Worm (Caenorhabditis elegans) whole organism, late embryonic: Measurements from ENCODE around the gene F31F6.3.

Source experiments
- ama-1 ChIP-seq: fragments of 150-350 bp; optimal IDR thresholded peaks from 2 replicates; lab custom pipeline; 2014
- ets-4 ChIP-seq: sonication (generic microtip); optimal IDR thresholded peaks from 2 replicates; lab custom pipeline; 2016; ENCODE audit warnings: missing genetic modification characterization, missing compliant biosample characterization
- fkh-10 ChIP-seq: fragments of 150-350 bp; optimal IDR thresholded peaks from 2 replicates; lab custom pipeline; 2014; ENCODE audit warnings: missing biosample characterization, missing genetic modification reagents, missing genetic modification characterization
- pag-3 ChIP-seq: sonication (generic microtip); optimal IDR thresholded peaks from 2 replicates; lab custom pipeline; 2016; ENCODE audit warnings: missing compliant biosample characterization, missing genetic modification characterization, borderline replicate concordance
- pat-9 ChIP-seq: fragments of 200-800 bp; sonication (Bioruptor generic); optimal IDR thresholded peaks from 2 replicates; lab custom pipeline; 2018; ENCODE audit warnings: mild to moderate bottlenecking, missing genetic modification characterization, moderate library complexity, missing compliant biosample characterization

ce11 chrX:14851904-14852303 lies 20.8 kb downstream of the F31F6.3 start:
- TF ChIP-seq fkh-10 (GFP tag; lab: Kevin White, UChicago): no peak
- TF ChIP-seq ets-4 (tag; lab: Kevin White, UChicago): no peak
- TF ChIP-seq pag-3 (tag; lab: Kevin White, UChicago): no peak
- TF ChIP-seq ama-1 (lab: Kevin White, UChicago): no peak
- TF ChIP-seq pat-9 (tag; lab: Kevin White, UChicago): no peak
